Worm (Caenorhabditis elegans) whole organism, L3 larva: ENCODE data around the gene C18A11.1.

ENCODE experiments used
- R02D3.7 ChIP-seq: fragments of 150-350 bp; optimal IDR thresholded peaks from 2 replicates; lab custom pipeline; 2014; ENCODE audit warnings: missing biosample characterization, missing genetic modification characterization
- ZK546.5 ChIP-seq: sonication (generic microtip); optimal IDR thresholded peaks from 2 replicates; lab custom pipeline; 2017; ENCODE audit warnings: missing biosample characterization, missing genetic modification characterization
- aly-2 ChIP-seq: fragments of 150-350 bp; optimal IDR thresholded peaks from 2 replicates; lab custom pipeline; 2014; ENCODE audit warnings: missing biosample characterization, missing genetic modification characterization
- ama-1 ChIP-seq: fragments of 150-350 bp; optimal IDR thresholded peaks from 2 replicates; lab custom pipeline; 2018
- ceh-16 ChIP-seq: sonication (generic microtip); optimal IDR thresholded peaks from 2 replicates; lab custom pipeline; 2017; ENCODE audit warnings: missing biosample characterization, missing genetic modification characterization
- ceh-28 ChIP-seq: fragments of 150-350 bp; optimal IDR thresholded peaks from 2 replicates; lab custom pipeline; 2014; ENCODE audit warnings: missing biosample characterization, missing genetic modification reagents, missing genetic modification characterization
- ceh-82 ChIP-seq: fragments of 150-350 bp; optimal IDR thresholded peaks from 2 replicates; lab custom pipeline; 2014; ENCODE audit warnings: missing biosample characterization, missing genetic modification characterization
- ceh-9 ChIP-seq: sonication (generic microtip); optimal IDR thresholded peaks from 2 replicates; lab custom pipeline; 2018; ENCODE audit warnings: missing biosample characterization, missing genetic modification characterization
- daf-12 ChIP-seq: fragments of 150-350 bp; optimal IDR thresholded peaks from 2 replicates; lab custom pipeline; 2014; ENCODE audit warnings: missing biosample characterization, missing genetic modification reagents, missing genetic modification characterization
- egl-27 ChIP-seq: sonication (generic microtip); optimal IDR thresholded peaks from 4 replicates; lab custom pipeline; 2017; ENCODE audit warnings: missing biosample characterization, missing genetic modification reagents, missing genetic modification characterization
- egl-5 ChIP-seq: fragments of 150-350 bp; optimal IDR thresholded peaks from 2 replicates; lab custom pipeline; 2017; ENCODE audit warnings: missing biosample characterization, missing genetic modification reagents, missing genetic modification characterization, inconsistent platforms
- elt-1 ChIP-seq: fragments of 150-350 bp; optimal IDR thresholded peaks from 2 replicates; lab custom pipeline; 2014; ENCODE audit warnings: missing biosample characterization, missing genetic modification characterization
- elt-2 ChIP-seq: sonication (generic microtip); optimal IDR thresholded peaks from 2 replicates; lab custom pipeline; 2016; ENCODE audit warnings: missing genetic modification reagents, mild to moderate bottlenecking, missing genetic modification characterization, missing compliant biosample characterization
- elt-3 ChIP-seq, 3 experiments: fragments of 150-350 bp in 1 of 3; sonication (generic microtip) in 2 of 3; optimal IDR thresholded peaks; 2 replicates in 2 of 3; 4 replicates in 1 of 3; lab custom pipeline; 2014 to 2017; ENCODE audit warnings: missing biosample characterization in 3 of 3, missing genetic modification characterization in 3 of 3
- eor-1 ChIP-seq, 2 experiments: fragments of 150-350 bp; optimal IDR thresholded peaks; 2 replicates each; lab custom pipeline; 2014 to 2018; ENCODE audit warnings: missing biosample characterization in 2 of 2, missing genetic modification characterization in 2 of 2
- fkh-10 ChIP-seq: sonication (generic microtip); optimal IDR thresholded peaks from 2 replicates; lab custom pipeline; 2017; ENCODE audit warnings: missing biosample characterization, missing genetic modification reagents, missing genetic modification characterization
- fkh-2 ChIP-seq: fragments of 150-350 bp; optimal IDR thresholded peaks from 2 replicates; lab custom pipeline; 2014; ENCODE audit warnings: missing biosample characterization, missing genetic modification reagents, missing genetic modification characterization
- fos-1 ChIP-seq: fragments of 150-350 bp; optimal IDR thresholded peaks from 2 replicates; lab custom pipeline; 2014; ENCODE audit warnings: missing biosample characterization, missing genetic modification characterization
- hmg-11 ChIP-seq: sonication (generic microtip); optimal IDR thresholded peaks from 2 replicates; lab custom pipeline; 2016; ENCODE audit warnings: missing genetic modification characterization, missing compliant biosample characterization
- jun-1 ChIP-seq: fragments of 150-350 bp; optimal IDR thresholded peaks from 2 replicates; lab custom pipeline; 2014; ENCODE audit warnings: missing biosample characterization, missing genetic modification reagents, missing genetic modification characterization
- lin-15B ChIP-seq: fragments of 150-350 bp; optimal IDR thresholded peaks from 2 replicates; lab custom pipeline; 2014; ENCODE audit warnings: missing biosample characterization, missing genetic modification characterization
- lin-39 ChIP-seq: fragments of 150-350 bp; optimal IDR thresholded peaks from 2 replicates; lab custom pipeline; 2018; ENCODE audit warnings: missing biosample characterization, missing genetic modification reagents, missing genetic modification characterization
- lsy-12 ChIP-seq: sonication (generic microtip); optimal IDR thresholded peaks from 2 replicates; lab custom pipeline; 2016; ENCODE audit warnings: mild to moderate bottlenecking, missing genetic modification characterization, missing compliant biosample characterization
- mdl-1 ChIP-seq: fragments of 150-350 bp; optimal IDR thresholded peaks from 2 replicates; lab custom pipeline; 2014; ENCODE audit warnings: missing biosample characterization, missing genetic modification characterization
- mml-1 ChIP-seq: fragments of 150-350 bp; sonication (generic microtip); optimal IDR thresholded peaks from 3 replicates; lab custom pipeline; 2014; ENCODE audit warnings: missing biosample characterization, missing genetic modification characterization
- nfya-1 ChIP-seq: sonication (generic microtip); optimal IDR thresholded peaks from 2 replicates; lab custom pipeline; 2017; ENCODE audit warnings: missing genetic modification characterization, mild to moderate bottlenecking, missing compliant biosample characterization, antibody characterized with exemption, moderate library complexity; ENCODE audit not compliant: insufficient read depth
- nhr-11 ChIP-seq: fragments of 150-350 bp; optimal IDR thresholded peaks from 2 replicates; lab custom pipeline; 2014; ENCODE audit warnings: missing biosample characterization, missing genetic modification characterization
- nhr-12 ChIP-seq: fragments of 150-350 bp; optimal IDR thresholded peaks from 2 replicates; lab custom pipeline; 2014; ENCODE audit warnings: missing biosample characterization, missing genetic modification characterization
- nhr-23 ChIP-seq: fragments of 150-350 bp; optimal IDR thresholded peaks from 2 replicates; lab custom pipeline; 2014; ENCODE audit warnings: missing biosample characterization, missing genetic modification reagents, missing genetic modification characterization
- nhr-237 ChIP-seq: fragments of 150-350 bp; optimal IDR thresholded peaks from 2 replicates; lab custom pipeline; 2014; ENCODE audit warnings: missing biosample characterization, missing genetic modification characterization
- nhr-25 ChIP-seq: sonication (generic microtip); optimal IDR thresholded peaks from 2 replicates; lab custom pipeline; 2017; ENCODE audit warnings: missing biosample characterization, missing genetic modification characterization
- nhr-28 ChIP-seq: fragments of 150-350 bp; optimal IDR thresholded peaks from 2 replicates; lab custom pipeline; 2014; ENCODE audit warnings: missing biosample characterization, missing genetic modification characterization
- nhr-43 ChIP-seq: sonication (generic microtip); optimal IDR thresholded peaks from 2 replicates; lab custom pipeline; 2016; ENCODE audit warnings: mild to moderate bottlenecking, missing genetic modification characterization, missing compliant biosample characterization; ENCODE audit not compliant: poor library complexity, severe bottlenecking
- nhr-67 ChIP-seq: fragments of 150-350 bp; optimal IDR thresholded peaks from 2 replicates; lab custom pipeline; 2014; ENCODE audit warnings: missing biosample characterization, missing genetic modification characterization
- nhr-76 ChIP-seq: fragments of 150-350 bp; sonication (generic microtip); optimal IDR thresholded peaks from 5 replicates; lab custom pipeline; 2014; ENCODE audit warnings: missing biosample characterization, missing genetic modification characterization
- nhr-77 ChIP-seq: fragments of 150-350 bp; optimal IDR thresholded peaks from 2 replicates; lab custom pipeline; 2014; ENCODE audit warnings: missing biosample characterization, missing genetic modification characterization
- pha-4 ChIP-seq: fragments of 150-350 bp; optimal IDR thresholded peaks from 2 replicates; lab custom pipeline; 2014; ENCODE audit warnings: missing biosample characterization, missing genetic modification reagents, missing genetic modification characterization
- pqm-1 ChIP-seq: fragments of 150-350 bp; optimal IDR thresholded peaks from 2 replicates; lab custom pipeline; 2017; ENCODE audit warnings: missing biosample characterization, missing genetic modification characterization, inconsistent platforms
- sea-2 ChIP-seq: fragments of 150-350 bp; sonication (generic microtip); optimal IDR thresholded peaks from 4 replicates; lab custom pipeline; 2014; ENCODE audit warnings: missing biosample characterization, missing genetic modification reagents, missing genetic modification characterization
- skn-1 ChIP-seq: fragments of 150-350 bp; optimal IDR thresholded peaks from 2 replicates; lab custom pipeline; 2014; ENCODE audit warnings: missing biosample characterization, missing genetic modification characterization
- snpc-4 ChIP-seq: fragments of 150-350 bp; optimal IDR thresholded peaks from 2 replicates; lab custom pipeline; 2014; ENCODE audit warnings: missing biosample characterization, missing genetic modification characterization
- tbx-2 ChIP-seq: sonication (generic microtip); optimal IDR thresholded peaks from 2 replicates; lab custom pipeline; 2016; ENCODE audit warnings: mild to moderate bottlenecking, missing genetic modification characterization, missing compliant biosample characterization
- unc-39 ChIP-seq: sonication (generic microtip); optimal IDR thresholded peaks from 4 replicates; lab custom pipeline; 2017; ENCODE audit warnings: missing biosample characterization, missing genetic modification characterization
- unc-62 ChIP-seq: fragments of 150-350 bp; sonication (generic microtip); optimal IDR thresholded peaks from 4 replicates; lab custom pipeline; 2014; ENCODE audit warnings: missing biosample characterization, missing genetic modification reagents, missing genetic modification characterization
- zag-1 ChIP-seq: fragments of 150-350 bp; optimal IDR thresholded peaks from 2 replicates; lab custom pipeline; 2014; ENCODE audit warnings: missing biosample characterization, missing genetic modification characterization
- ztf-11 ChIP-seq: fragments of 150-350 bp; optimal IDR thresholded peaks from 2 replicates; lab custom pipeline; 2014; ENCODE audit warnings: missing biosample characterization, missing genetic modification characterization
- ztf-4 ChIP-seq: fragments of 150-350 bp; optimal IDR thresholded peaks from 2 replicates; lab custom pipeline; 2014; ENCODE audit warnings: missing biosample characterization, missing genetic modification characterization

The C18A11.1 gene

ce11 chrX:8021609-8022008 lies 47.5 kb upstream of the C18A11.1 start:
- peak; percentile 61 for TF ChIP-seq nhr-11
- TF ChIP-seq nfya-1 (tag; lab: Kevin White, UChicago): peak; percentile 89
- TF ChIP-seq nhr-43: no peak
- TF ChIP-seq nhr-25 (tag; lab: Kevin White, UChicago): no peak
- TF ChIP-seq ceh-16 (tag; lab: Kevin White, UChicago): no peak
- TF ChIP-seq jun-1: peak; percentile 30
- TF ChIP-seq lin-39 (tag; lab: Kevin White, UChicago): peak; percentile 95
- no peak for TF ChIP-seq fkh-2
- TF ChIP-seq ZK546.5: no peak
- TF ChIP-seq egl-27 (tag; lab: Kevin White, UChicago): peak; percentile 9
- TF ChIP-seq aly-2 (tag; lab: Kevin White, UChicago): no peak
- no peak for TF ChIP-seq elt-1 (tag; lab: Kevin White, UChicago)
- no peak for TF ChIP-seq daf-12 (tag; lab: Kevin White, UChicago)
- no peak for TF ChIP-seq nhr-23 (tag; lab: Kevin White, UChicago)
- no peak for TF ChIP-seq fos-1 (tag; lab: Kevin White, UChicago)
- TF ChIP-seq pqm-1: no peak
- TF ChIP-seq elt-2 (tag; lab: Kevin White, UChicago): peak; percentile 9
- TF ChIP-seq ceh-28 (tag; lab: Kevin White, UChicago): no peak
- TF ChIP-seq ceh-9 (tag; lab: Kevin White, UChicago): no peak
- TF ChIP-seq ceh-82 (tag; lab: Kevin White, UChicago): no peak
- TF ChIP-seq nhr-76 (tag; lab: Kevin White, UChicago): no peak
- TF ChIP-seq nhr-67 (tag; lab: Kevin White, UChicago): no peak
- no peak for TF ChIP-seq nhr-12 (tag; lab: Kevin White, UChicago)
- TF ChIP-seq egl-5 (tag; lab: Kevin White, UChicago): peak; percentile 92
- TF ChIP-seq eor-1 (tag; optimal IDR thresholded peaks at IDR 0.05; lab: Kevin White, UChicago): no peak
- TF ChIP-seq mdl-1 (tag; lab: Kevin White, UChicago): peak; percentile 64
- no peak for TF ChIP-seq ztf-4 (tag; lab: Kevin White, UChicago)
- TF ChIP-seq sea-2 (GFP tag; lab: Kevin White, UChicago): no peak
- TF ChIP-seq lsy-12 (tag; lab: Kevin White, UChicago): peak; percentile 72
- TF ChIP-seq skn-1 (tag; lab: Kevin White, UChicago): no peak
- no peak for TF ChIP-seq nhr-77
- peak; percentile 87 for TF ChIP-seq fkh-10 (GFP tag; lab: Kevin White, UChicago)
- TF ChIP-seq unc-62 (GFP tag; lab: Kevin White, UChicago): peak; percentile 80
- TF ChIP-seq elt-3 (tag; optimal IDR thresholded peaks at IDR 0.05; lab: Kevin White, UChicago): no peak
- peak; percentile 49 for TF ChIP-seq ama-1 (lab: Kevin White, UChicago)
- no peak for TF ChIP-seq nhr-237 (tag; lab: Kevin White, UChicago)
- no peak for TF ChIP-seq mml-1 (tag; lab: Kevin White, UChicago)
- TF ChIP-seq ztf-11 (tag; lab: Kevin White, UChicago): no peak
- TF ChIP-seq snpc-4: peak; percentile 34
- no peak for TF ChIP-seq unc-39
- TF ChIP-seq R02D3.7 (tag; lab: Kevin White, UChicago): no peak
- TF ChIP-seq lin-15B: peak; percentile 28
- peak; percentile 55 for TF ChIP-seq pha-4
- TF ChIP-seq zag-1: no peak
- TF ChIP-seq hmg-11: peak; percentile 65
- no peak for TF ChIP-seq nhr-28 (tag; lab: Kevin White, UChicago)
- TF ChIP-seq tbx-2 (tag; lab: Kevin White, UChicago): peak; percentile 40

- no peak for TF ChIP-seq nfya-1 (tag; lab: Kevin White, UChicago)
- no peak for TF ChIP-seq aly-2 (tag; lab: Kevin White, UChicago)
- no peak for TF ChIP-seq ama-1 (lab: Kevin White, UChicago)
- peak; percentile 73 for TF ChIP-seq jun-1
- no peak for TF ChIP-seq fkh-10 (GFP tag; lab: Kevin White, UChicago)
- no peak for TF ChIP-seq nhr-67 (tag; lab: Kevin White, UChicago)
- TF ChIP-seq fos-1 (tag; lab: Kevin White, UChicago): no peak
- TF ChIP-seq daf-12 (tag; lab: Kevin White, UChicago): no peak
- TF ChIP-seq unc-39: no peak
- no peak for TF ChIP-seq skn-1 (tag; lab: Kevin White, UChicago)
- TF ChIP-seq elt-2 (tag; lab: Kevin White, UChicago): peak; percentile 86
- no peak for TF ChIP-seq sea-2 (GFP tag; lab: Kevin White, UChicago)
- TF ChIP-seq nhr-77: no peak
- TF ChIP-seq pha-4: peak; percentile 54
- TF ChIP-seq lsy-12 (tag; lab: Kevin White, UChicago): no peak
- no peak for TF ChIP-seq mml-1 (tag; lab: Kevin White, UChicago)
- TF ChIP-seq tbx-2 (tag; lab: Kevin White, UChicago): no peak
- TF ChIP-seq unc-62 (GFP tag; lab: Kevin White, UChicago): no peak
- no peak for TF ChIP-seq nhr-11
- no peak for TF ChIP-seq zag-1
- TF ChIP-seq pqm-1: peak; percentile 79
- no peak for TF ChIP-seq mdl-1 (tag; lab: Kevin White, UChicago)
- no peak for TF ChIP-seq ztf-11 (tag; lab: Kevin White, UChicago)
- TF ChIP-seq nhr-28 (tag; lab: Kevin White, UChicago): no peak
- no peak for TF ChIP-seq nhr-23 (tag; lab: Kevin White, UChicago)
- TF ChIP-seq ZK546.5: no peak
- no peak for TF ChIP-seq nhr-76 (tag; lab: Kevin White, UChicago)
- no peak for TF ChIP-seq nhr-25 (tag; lab: Kevin White, UChicago)
- no peak for TF ChIP-seq ceh-16 (tag; lab: Kevin White, UChicago)
- TF ChIP-seq eor-1 (tag; optimal IDR thresholded peaks at IDR 0.05; lab: Kevin White, UChicago): no peak
- TF ChIP-seq, all 47 proteins: peak for 4
Observed at ce11 chrX:8022728-8023127, 46.4 kb upstream of the C18A11.1 start.
